Fruit fly (Drosophila melanogaster) whole organism, embryonic: ENCODE measurements around the gene CG32073.

Experiments
- CG10267 ChIP-seq: fragments of 200-800 bp; sonication (Bioruptor generic); optimal IDR thresholded peaks from 2 replicates; lab custom pipeline; 2018; ENCODE audit warnings: missing biosample characterization, mild to moderate bottlenecking, missing genetic modification characterization, moderate library complexity
- CG11398 ChIP-seq: fragments of 200-800 bp; sonication (Bioruptor generic); optimal IDR thresholded peaks from 2 replicates; lab custom pipeline; 2016; ENCODE audit warnings: missing biosample characterization, missing genetic modification characterization
- CG12071 ChIP-seq: fragments of 200-800 bp; sonication (Bioruptor generic); optimal IDR thresholded peaks from 3 replicates; lab custom pipeline; 2018; ENCODE audit warnings: missing biosample characterization, mild to moderate bottlenecking, missing genetic modification characterization
- CG12942 ChIP-seq: fragments of 200-800 bp; sonication (Bioruptor generic); optimal IDR thresholded peaks from 3 replicates; lab custom pipeline; 2016; ENCODE audit warnings: missing biosample characterization, missing genetic modification characterization
- CG13424 ChIP-seq: fragments of 200-800 bp; sonication (Bioruptor generic); optimal IDR thresholded peaks from 2 replicates; lab custom pipeline; 2019; ENCODE audit warnings: missing biosample characterization, mild to moderate bottlenecking, missing genetic modification characterization, moderate library complexity
- CG13775 ChIP-seq: fragments of 200-800 bp; sonication (Bioruptor generic); optimal IDR thresholded peaks from 3 replicates; lab custom pipeline; 2017; ENCODE audit warnings: missing biosample characterization, mild to moderate bottlenecking, missing genetic modification characterization
- CG13894 ChIP-seq: fragments of 200-800 bp; sonication (Bioruptor generic); optimal IDR thresholded peaks from 3 replicates; lab custom pipeline; 2018; ENCODE audit warnings: missing biosample characterization, mild to moderate bottlenecking, missing genetic modification characterization, moderate library complexity
- CG15514 ChIP-seq: fragments of 200-800 bp; sonication (Bioruptor generic); optimal IDR thresholded peaks from 3 replicates; lab custom pipeline; 2017; ENCODE audit warnings: missing biosample characterization, missing genetic modification characterization, mild to moderate bottlenecking, moderate library complexity, missing genetic modification reagents
- CG16779 ChIP-seq: fragments of 200-800 bp; sonication (Bioruptor generic); IDR thresholded peaks from 2 replicates; pipeline ENCODE4 v1.3.6; 2022; ENCODE audit warnings: missing biosample characterization, missing genetic modification characterization
- CG1792 ChIP-seq: fragments of 200-800 bp; sonication (Bioruptor generic); optimal IDR thresholded peaks from 2 replicates; lab custom pipeline; 2016; ENCODE audit warnings: missing biosample characterization, missing genetic modification characterization
- CG2199 ChIP-seq: fragments of 200-800 bp; sonication (Bioruptor generic); IDR thresholded peaks from 3 replicates; pipeline ENCODE4 v1.3.6; 2022; ENCODE audit warnings: missing biosample characterization, missing genetic modification characterization
- CG34376 ChIP-seq: fragments of 200-800 bp; sonication (Bioruptor generic); optimal IDR thresholded peaks from 2 replicates; lab custom pipeline; 2018; ENCODE audit warnings: missing biosample characterization, mild to moderate bottlenecking, missing genetic modification characterization
- CG4617 ChIP-seq: fragments of 200-800 bp; sonication (Bioruptor generic); optimal IDR thresholded peaks from 3 replicates; lab custom pipeline; 2016; ENCODE audit warnings: missing biosample characterization, missing genetic modification characterization, borderline replicate concordance
- CG6175 ChIP-seq: fragments of 200-800 bp; sonication (Bioruptor generic); IDR thresholded peaks from 3 replicates; pipeline ENCODE4 v1.3.6; 2022; ENCODE audit warnings: missing biosample characterization, missing genetic modification characterization
- CG7745 ChIP-seq: fragments of 200-800 bp; sonication (Bioruptor generic); optimal IDR thresholded peaks from 2 replicates; lab custom pipeline; 2018; ENCODE audit warnings: missing biosample characterization, mild to moderate bottlenecking, missing genetic modification characterization, moderate library complexity
- CG8765 ChIP-seq: fragments of 200-800 bp; sonication (Bioruptor generic); IDR thresholded peaks from 2 replicates; pipeline ENCODE4 v1.3.6; 2022; ENCODE audit warnings: missing biosample characterization, missing genetic modification characterization
- CG9609 ChIP-seq: fragments of 200-800 bp; sonication (Bioruptor generic); optimal IDR thresholded peaks from 3 replicates; lab custom pipeline; 2016; ENCODE audit warnings: missing biosample characterization, missing genetic modification characterization
- D19B ChIP-seq: fragments of 200-800 bp; sonication (Bioruptor generic); optimal IDR thresholded peaks from 2 replicates; lab custom pipeline; 2017; ENCODE audit warnings: missing biosample characterization, mild to moderate bottlenecking, missing genetic modification characterization
- Dfd ChIP-seq, 2 experiments: fragments of >200 bp; optimal IDR thresholded peaks; 2 replicates each; lab custom pipeline; 2017; ENCODE audit warnings: missing biosample characterization in 2 of 2, missing genetic modification characterization in 2 of 2
- E2f1 ChIP-seq: fragments of 200-800 bp; sonication (Bioruptor generic); IDR thresholded peaks from 2 replicates; pipeline ENCODE4 v1.3.6; 2022; ENCODE audit warnings: missing biosample characterization, missing genetic modification characterization
- Gug ChIP-seq: fragments of 200-800 bp; sonication (Bioruptor generic); IDR thresholded peaks from 4 replicates; pipeline ENCODE4 v1.3.6; 2022; ENCODE audit warnings: missing biosample characterization, missing genetic modification characterization
- H15 ChIP-seq: fragments of 200-800 bp; sonication (Bioruptor generic); IDR thresholded peaks from 3 replicates; pipeline ENCODE4 v1.3.6; 2022; ENCODE audit warnings: missing biosample characterization, missing genetic modification characterization
- HLH3B ChIP-seq: fragments of 200-800 bp; sonication (Bioruptor generic); IDR thresholded peaks from 2 replicates; pipeline ENCODE4 v1.3.6; 2022; ENCODE audit warnings: missing biosample characterization, missing genetic modification characterization
- HLH4C ChIP-seq: fragments of 200-800 bp; sonication (Bioruptor generic); IDR thresholded peaks from 3 replicates; pipeline ENCODE4 v1.3.6; 2022; ENCODE audit warnings: missing biosample characterization, missing genetic modification characterization; ENCODE audit not compliant: partially characterized antibody
- Hr51 ChIP-seq, 2 experiments: fragments of 200-800 bp; sonication (Bioruptor generic); optimal IDR thresholded peaks; 2 replicates in 1 of 2; 3 replicates in 1 of 2; lab custom pipeline; 2016 to 2018; ENCODE audit warnings: missing biosample characterization in 2 of 2, missing genetic modification characterization in 2 of 2, mild to moderate bottlenecking in 1 of 2, moderate library complexity in 1 of 2
- NC2α ChIP-seq: fragments of 200-800 bp; sonication (Bioruptor generic); optimal IDR thresholded peaks from 2 replicates; lab custom pipeline; 2016; ENCODE audit warnings: missing biosample characterization, missing genetic modification characterization
- Nf-YB ChIP-seq: fragments of 200-800 bp; sonication (Bioruptor generic); optimal IDR thresholded peaks from 3 replicates; lab custom pipeline; 2019; ENCODE audit warnings: missing biosample characterization, mild to moderate bottlenecking, missing genetic modification characterization, moderate library complexity
- NfI ChIP-seq: fragments of 200-800 bp; sonication (Bioruptor generic); optimal IDR thresholded peaks from 3 replicates; lab custom pipeline; 2018; ENCODE audit warnings: missing biosample characterization, mild to moderate bottlenecking, missing genetic modification characterization, moderate library complexity
- TFAM ChIP-seq: fragments of 200-800 bp; sonication (Bioruptor generic); optimal IDR thresholded peaks from 2 replicates; lab custom pipeline; 2017; ENCODE audit warnings: missing biosample characterization, missing genetic modification characterization, inconsistent platforms
- Trl ChIP-seq, 3 experiments: fragments of >200 bp in 2 of 3; fragments of 200-800 bp in 1 of 3; sonication (Bioruptor generic) in 1 of 3; optimal IDR thresholded peaks; 2 replicates in 1 of 3; 3 replicates in 2 of 3; lab custom pipeline; 2016 to 2017; ENCODE audit warnings: missing biosample characterization in 1 of 3, missing genetic modification characterization in 1 of 3
- ara ChIP-seq: fragments of 200-800 bp; sonication (Bioruptor generic); IDR thresholded peaks from 2 replicates; pipeline ENCODE4 v1.3.6; 2022; ENCODE audit warnings: missing biosample characterization, missing genetic modification characterization
- az2 ChIP-seq: fragments of 200-800 bp; sonication (Bioruptor generic); optimal IDR thresholded peaks from 3 replicates; lab custom pipeline; 2016; ENCODE audit warnings: missing biosample characterization, missing genetic modification characterization
- btn ChIP-seq: fragments of 200-800 bp; sonication (Bioruptor generic); optimal IDR thresholded peaks from 2 replicates; lab custom pipeline; 2016; ENCODE audit warnings: missing biosample characterization, missing genetic modification characterization
- caup ChIP-seq: fragments of 200-800 bp; sonication (Bioruptor generic); optimal IDR thresholded peaks from 3 replicates; lab custom pipeline; 2017; ENCODE audit warnings: missing biosample characterization, mild to moderate bottlenecking, missing genetic modification characterization, moderate library complexity; ENCODE audit not compliant: severe bottlenecking
- cwo ChIP-seq: fragments of 200-800 bp; sonication (Bioruptor generic); optimal IDR thresholded peaks from 3 replicates; lab custom pipeline; 2017; ENCODE audit warnings: missing biosample characterization, missing genetic modification characterization, mild to moderate bottlenecking, moderate library complexity, missing genetic modification reagents
- danr ChIP-seq: fragments of 200-800 bp; sonication (Bioruptor generic); IDR thresholded peaks from 2 replicates; pipeline ENCODE4 v1.3.6; 2022; ENCODE audit warnings: missing biosample characterization, missing genetic modification characterization
- dimm ChIP-seq: fragments of 200-800 bp; sonication (Bioruptor generic); IDR thresholded peaks from 2 replicates; pipeline ENCODE4 v1.3.6; 2022; ENCODE audit warnings: missing biosample characterization, missing genetic modification characterization
- gcm ChIP-seq: fragments of 200-800 bp; sonication (Bioruptor generic); optimal IDR thresholded peaks from 2 replicates; lab custom pipeline; 2019; ENCODE audit warnings: missing biosample characterization, mild to moderate bottlenecking, missing genetic modification characterization, moderate library complexity
- gcm2 ChIP-seq: fragments of 200-800 bp; sonication (Bioruptor generic); optimal IDR thresholded peaks from 2 replicates; lab custom pipeline; 2016; ENCODE audit warnings: missing biosample characterization, missing genetic modification characterization
- grn ChIP-seq: fragments of 200-800 bp; sonication (Bioruptor generic); optimal IDR thresholded peaks from 3 replicates; lab custom pipeline; 2017; ENCODE audit warnings: missing biosample characterization, missing genetic modification characterization
- h ChIP-seq: fragments of >200 bp; optimal IDR thresholded peaks from 2 replicates; lab custom pipeline; 2017
- inv ChIP-seq: fragments of 200-800 bp; sonication (Bioruptor generic); IDR thresholded peaks from 2 replicates; pipeline ENCODE4 v1.3.6; 2022; ENCODE audit warnings: missing biosample characterization, missing genetic modification characterization; ENCODE audit not compliant: partially characterized antibody
- jumu ChIP-seq: fragments of 200-800 bp; sonication (Bioruptor generic); optimal IDR thresholded peaks from 3 replicates; lab custom pipeline; 2016; ENCODE audit warnings: missing biosample characterization, missing genetic modification characterization
- lola ChIP-seq, 3 experiments: fragments of >200 bp in 2 of 3; fragments of 200-800 bp in 1 of 3; sonication (Bioruptor generic) in 1 of 3; optimal IDR thresholded peaks; 2 replicates each; lab custom pipeline; 2017 to 2019; ENCODE audit warnings: missing biosample characterization in 3 of 3, missing genetic modification characterization in 3 of 3, mild to moderate bottlenecking in 1 of 3, moderate library complexity in 1 of 3
- luna ChIP-seq: fragments of 200-800 bp; sonication (Bioruptor generic); optimal IDR thresholded peaks from 2 replicates; lab custom pipeline; 2016; ENCODE audit warnings: missing biosample characterization, missing genetic modification characterization
- onecut ChIP-seq: fragments of 200-800 bp; sonication (Bioruptor generic); IDR thresholded peaks from 2 replicates; pipeline ENCODE4 v1.3.6; 2022; ENCODE audit warnings: missing biosample characterization, missing genetic modification characterization
- slbo ChIP-seq: fragments of 200-800 bp; sonication (Bioruptor generic); IDR thresholded peaks from 2 replicates; pipeline ENCODE4 v1.3.6; 2022; ENCODE audit warnings: missing biosample characterization, missing genetic modification characterization
- tup ChIP-seq: fragments of 200-800 bp; sonication (Bioruptor generic); optimal IDR thresholded peaks from 2 replicates; lab custom pipeline; 2016; ENCODE audit warnings: missing biosample characterization, mild to moderate bottlenecking, missing genetic modification characterization, moderate library complexity
- vnd ChIP-seq: fragments of 200-800 bp; sonication (Bioruptor generic); IDR thresholded peaks from 3 replicates; pipeline ENCODE4 v1.3.6; 2022; ENCODE audit warnings: missing biosample characterization, missing genetic modification characterization; ENCODE audit not compliant: partially characterized antibody
- zen2 ChIP-seq: fragments of 200-800 bp; sonication (Bioruptor generic); IDR thresholded peaks from 3 replicates; pipeline ENCODE4 v1.3.6; 2022; ENCODE audit warnings: missing biosample characterization, missing genetic modification characterization; ENCODE audit not compliant: partially characterized antibody

CG32073 gene

dm6 chr3L:11123088-11123487 lies 15.7 kb upstream of the CG32073 start, which contains the start of the genes Ufd1 and NaPi-III (continued):
- TF ChIP-seq CG9609 (GFP tag; lab: Kevin White, UChicago) (peak; percentile 52), CG1792 (GFP tag; lab: Kevin White, UChicago) (no peak), grn (GFP tag; lab: Kevin White, UChicago) (no peak), tup (GFP tag; lab: Kevin White, UChicago) (no peak), CG8765 (GFP tag; lab: Robert Waterston, UW) (no peak), CG13775 (peak; percentile 46), slbo (GFP tag; lab: Robert Waterston, UW) (peak; percentile 76), D19B (GFP tag; lab: Kevin White, UChicago) (no peak), CG13424 (peak; percentile 23), Nf-YB (GFP tag; lab: Kevin White, UChicago) (no peak), gcm (GFP tag; lab: Kevin White, UChicago) (peak; percentile 8), CG15514 (GFP tag; lab: Kevin White, UChicago) (peak; percentile 80), vnd (peak; percentile 61; the same call in 2 of the 3 replicates), CG12071 (GFP tag; lab: Kevin White, UChicago) (no peak), CG34376 (GFP tag; lab: Kevin White, UChicago) (no peak), TFAM (GFP tag; lab: Kevin White, UChicago) (no peak), Gug (GFP tag; lab: Robert Waterston, UW) (peak; percentile 26; the same call in 1 of the 4 replicates), HLH3B (GFP tag; lab: Robert Waterston, UW) (no peak), CG2199 (GFP tag; lab: Robert Waterston, UW) (no peak), btn (GFP tag; lab: Kevin White, UChicago) (peak; percentile 24), HLH4C (GFP tag; lab: Robert Waterston, UW) (peak; percentile 66; the same call in 2 of the 3 replicates), danr (GFP tag; lab: Robert Waterston, UW) (no peak), E2f1 (peak; percentile 51; the same call in 1 of the 2 replicates), CG10267 (tag; lab: Kevin White, UChicago) (peak; percentile 62), dimm (no peak), caup (peak; percentile 38), CG7745 (no peak), zen2 (GFP tag; lab: Robert Waterston, UW) (peak; percentile 65; the same call in 2 of the 3 replicates), CG16779 (GFP tag; lab: Robert Waterston, UW) (no peak), jumu (peak; percentile 79), onecut (GFP tag; lab: Robert Waterston, UW) (no peak), az2 (GFP tag; lab: Kevin White, UChicago) (no peak), h (lab: Kevin White, UChicago) (no peak), cwo (no peak), Trl (optimal IDR thresholded peaks at IDR 0.05; lab: Kevin White, UChicago) (no peak), Trl (GFP tag; optimal IDR thresholded peaks at IDR 0.05; lab: Kevin White, UChicago) (peak; percentile 2), CG12942 (GFP tag; lab: Kevin White, UChicago) (no peak), NC2α (GFP tag; lab: Kevin White, UChicago) (no peak), Hr51 (GFP tag; optimal IDR thresholded peaks at IDR 0.05; lab: Kevin White, UChicago) (peak in 1 of 2 experiments; percentile 12), H15 (GFP tag; lab: Robert Waterston, UW) (no peak), luna (GFP tag; lab: Kevin White, UChicago) (peak; percentile 2), CG13894 (tag; lab: Kevin White, UChicago) (peak; percentile 80), CG11398 (GFP tag; lab: Kevin White, UChicago) (no peak), inv (GFP tag; lab: Robert Waterston, UW) (peak; percentile 71; the same call in 1 of the 2 replicates), CG6175 (GFP tag; lab: Robert Waterston, UW) (peak; percentile 100), CG4617 (peak; percentile 92), lola (GFP tag; optimal IDR thresholded peaks at IDR 0.05; lab: Kevin White, UChicago) (no peak), gcm2 (GFP tag; lab: Kevin White, UChicago) (no peak), Dfd (GFP tag; optimal IDR thresholded peaks at IDR 0.05; lab: Kevin White, UChicago) (no peak), ara (GFP tag; lab: Robert Waterston, UW) (no peak), NfI (GFP tag; lab: Kevin White, UChicago) (peak; percentile 14)
